Worm (Caenorhabditis elegans): Measurements from ENCODE around the gene syf-2.

syf-2 gene

DNA sequence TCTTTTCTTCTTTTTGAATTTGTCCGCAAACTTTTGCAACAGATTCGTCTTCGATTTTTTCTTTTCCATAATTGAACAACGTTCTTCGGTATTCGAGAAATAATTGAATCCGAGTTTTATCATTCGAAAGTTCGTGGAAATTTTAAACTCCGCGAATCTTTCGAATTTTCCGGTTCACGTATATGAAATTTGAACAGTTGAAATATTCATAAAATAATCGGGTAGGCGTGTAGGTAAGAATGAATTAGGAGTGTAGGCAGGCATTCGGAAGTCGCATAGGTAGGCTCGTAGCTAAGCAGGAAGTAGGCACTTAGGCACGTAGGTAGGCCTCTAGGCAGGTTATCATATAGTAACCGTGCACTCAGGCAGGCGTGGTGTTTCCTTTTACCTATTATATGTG, 23.7 kb downstream of the syf-2 start, which contains the start of gene B0280.11:
Gene B0280.11 (minus strand): TSS at position 101 of the 400 bp plus-strand sequence.
- TF ChIP-seq dmd-8 (GFP tag; IDR thresholded peaks at IDR 0.05): no peak
- TF ChIP-seq nhr-111 (GFP tag; optimal IDR thresholded peaks at IDR 0.05): no peak
- no peak for TF ChIP-seq snpc-4 (tag; optimal IDR thresholded peaks at IDR 0.05)

ce11 chrIII:7136015-7136414, 25.9 kb downstream of the syf-2 start, which contains the start of gene B0280.17:
B0280.17 (minus strand) TSS chrIII:7136115.
- no peak for TF ChIP-seq lir-3 (tag; optimal IDR thresholded peaks at IDR 0.05)
- no peak for TF ChIP-seq dve-1 (tag; optimal IDR thresholded peaks at IDR 0.05; ENCODE audit: insufficient read depth)
- no peak for TF ChIP-seq snpc-1.2 (GFP tag; IDR thresholded peaks at IDR 0.05)
- TF ChIP-seq zag-1 (tag; optimal IDR thresholded peaks at IDR 0.05): no peak
- no peak for TF ChIP-seq ceh-82 (tag; optimal IDR thresholded peaks at IDR 0.05)
- no peak for TF ChIP-seq lin-13 (GFP tag; optimal IDR thresholded peaks at IDR 0.05)
- TF ChIP-seq tra-1 (GFP tag; IDR thresholded peaks at IDR 0.05): no peak
- TF ChIP-seq mep-1 (tag; optimal IDR thresholded peaks at IDR 0.05): no peak
- TF ChIP-seq skn-1 (tag; optimal IDR thresholded peaks at IDR 0.05): no peak
- TF ChIP-seq arid-1 (GFP tag; conservative IDR thresholded peaks at IDR 0.05): no peak
- no peak for TF ChIP-seq hif-1 (tag; optimal IDR thresholded peaks at IDR 0.05)
- no peak for TF ChIP-seq lin-15B (tag; optimal IDR thresholded peaks at IDR 0.05)
- no peak for TF ChIP-seq ztf-7 (tag; optimal IDR thresholded peaks at IDR 0.05)
- TF ChIP-seq nhr-76 (tag; optimal IDR thresholded peaks at IDR 0.05): no peak
- TF ChIP-seq R02D3.7 (tag; optimal IDR thresholded peaks at IDR 0.05): no peak
- TF ChIP-seq F37D6.2 (tag; optimal IDR thresholded peaks at IDR 0.05): no peak
- no peak for TF ChIP-seq jun-1 (tag; optimal IDR thresholded peaks at IDR 0.05)
- TF ChIP-seq ces-1 (GFP tag; optimal IDR thresholded peaks at IDR 0.05): no peak
- no peak for TF ChIP-seq dpl-1 (GFP tag; optimal IDR thresholded peaks at IDR 0.05)
- TF ChIP-seq ama-1 (optimal IDR thresholded peaks at IDR 0.05): no peak

ce11 chrIII:7133559-7133958, 28.4 kb downstream of the syf-2 start, which contains the start of the genes pot-1 and ggtb-1:
pot-1 (minus strand) TSS chrIII:7133678.
ggtb-1 (plus strand) TSS chrIII:7133766.
- peak; percentile 81 for TF ChIP-seq Y48G9A.11 (GFP tag; IDR thresholded peaks at IDR 0.05)
- TF ChIP-seq mdt-29 (GFP tag; IDR thresholded peaks at IDR 0.05): no peak
- TF ChIP-seq mxl-2 (GFP tag; conservative IDR thresholded peaks at IDR 0.05): no peak
- TF ChIP-seq attf-4 (tag; optimal IDR thresholded peaks at IDR 0.05): no peak
- peak; percentile 46 for TF ChIP-seq mes-2 (tag; optimal IDR thresholded peaks at IDR 0.05; ENCODE audit: poor library complexity, severe bottlenecking)
- TF ChIP-seq ztf-11 (tag; optimal IDR thresholded peaks at IDR 0.05): no peak
- TF ChIP-seq dpl-1 (GFP tag; optimal IDR thresholded peaks at IDR 0.05): peak; percentile 50
- peak; percentile 92 for TF ChIP-seq T20F7.1 (GFP tag; optimal IDR thresholded peaks at IDR 0.05)
- no peak for TF ChIP-seq unc-130 (GFP tag; optimal IDR thresholded peaks at IDR 0.05)
- TF ChIP-seq set-16 (GFP tag; IDR thresholded peaks at IDR 0.05): no peak
- TF ChIP-seq F37D6.2 (tag; optimal IDR thresholded peaks at IDR 0.05): no peak
- TF ChIP-seq daf-16 (GFP tag; optimal IDR thresholded peaks at IDR 0.05): no peak
- peak; percentile 29 for TF ChIP-seq daf-16 (tag; optimal IDR thresholded peaks at IDR 0.05)
- peak in 1 of 2 experiments; percentile 37 for TF ChIP-seq lsy-2 (tag; optimal IDR thresholded peaks at IDR 0.05)
- no peak for TF ChIP-seq hmg-1.1 (GFP tag; IDR thresholded peaks at IDR 0.05)
- TF ChIP-seq dve-1 (tag; optimal IDR thresholded peaks at IDR 0.05; ENCODE audit: insufficient read depth): no peak
- TF ChIP-seq nhr-25 (tag; optimal IDR thresholded peaks at IDR 0.05; ENCODE audit: borderline replicate concordance, insufficient read depth): no peak

DNA sequence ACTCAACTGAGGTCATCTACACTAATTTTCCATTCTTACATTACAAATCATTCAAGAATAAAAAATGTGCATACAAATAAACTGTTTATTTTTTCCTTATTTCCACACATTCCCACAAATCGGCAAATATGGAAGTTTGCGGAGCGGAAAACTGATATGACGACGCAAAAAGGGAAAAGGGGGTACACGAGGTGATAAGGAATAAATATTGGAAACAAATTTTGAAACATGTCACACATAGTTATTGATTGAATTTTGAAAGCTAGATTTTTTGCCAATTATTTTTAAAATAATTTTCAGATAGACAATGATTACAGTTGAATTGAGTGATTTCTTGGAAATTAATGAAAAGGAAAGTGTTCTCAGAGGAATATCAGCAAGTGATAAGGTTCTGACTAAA, 33.3 kb downstream of the syf-2 start, which contains the start of gene viro-2:
Gene viro-2 (plus strand): TSS at position 301 of the 400 bp plus-strand sequence.
- peak; percentile 50 for TF ChIP-seq dmd-6 (GFP tag; IDR thresholded peaks at IDR 0.05)

Measured in whole organism, L4 larva.